Worm (Caenorhabditis elegans) whole organism, L2 larva: ENCODE measurements around the gene srz-82.

Source experiments
- aly-2 ChIP-seq: fragments of 150-350 bp; optimal IDR thresholded peaks from 2 replicates; lab custom pipeline; 2014; ENCODE audit warnings: missing biosample characterization, missing genetic modification characterization
- ama-1 ChIP-seq: fragments of 150-350 bp; optimal IDR thresholded peaks from 2 replicates; lab custom pipeline; 2018; ENCODE audit warnings: inconsistent platforms
- blmp-1 ChIP-seq: sonication (generic microtip); optimal IDR thresholded peaks from 2 replicates; lab custom pipeline; 2017; ENCODE audit warnings: missing genetic modification characterization, mild to moderate bottlenecking, missing compliant biosample characterization, antibody characterized with exemption, moderate library complexity; ENCODE audit not compliant: insufficient read depth
- elt-1 ChIP-seq: fragments of 150-350 bp; optimal IDR thresholded peaks from 2 replicates; lab custom pipeline; 2014; ENCODE audit warnings: missing biosample characterization, missing genetic modification characterization
- lsy-2 ChIP-seq, 2 experiments: fragments of 150-350 bp in 1 of 2; sonication (generic microtip) in 1 of 2; optimal IDR thresholded peaks; 2 replicates each; lab custom pipeline; 2014 to 2017; ENCODE audit warnings: missing biosample characterization in 2 of 2, missing genetic modification characterization in 2 of 2
- nhr-25 ChIP-seq: fragments of 150-350 bp; sonication (generic microtip); optimal IDR thresholded peaks from 3 replicates; lab custom pipeline; 2014; ENCODE audit warnings: missing biosample characterization, missing genetic modification characterization
- snpc-4 ChIP-seq: fragments of 150-350 bp; optimal IDR thresholded peaks from 2 replicates; lab custom pipeline; 2014; ENCODE audit warnings: missing biosample characterization, missing genetic modification characterization

DNA sequence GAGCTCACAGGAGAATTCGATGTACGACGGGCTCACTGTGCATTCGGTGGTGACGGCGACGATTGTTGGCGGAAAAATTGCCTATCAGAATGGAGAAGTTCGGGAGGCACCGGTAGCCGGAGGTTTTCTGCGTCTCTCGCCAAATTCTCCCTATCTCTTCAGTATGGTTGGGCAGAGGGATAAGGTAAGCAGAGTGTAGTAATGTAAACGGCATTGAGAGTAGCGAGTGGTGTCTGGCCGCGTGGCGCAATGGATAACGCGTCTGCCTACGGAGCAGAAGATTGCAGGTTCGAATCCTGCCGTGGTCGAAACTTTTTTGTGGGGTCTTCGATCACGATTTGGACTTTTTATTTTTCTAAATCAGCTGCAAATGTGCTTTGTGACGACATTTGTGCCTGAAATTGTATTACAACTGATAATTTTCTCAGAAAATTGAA lies 41.9 kb downstream of the srz-82 start:
- no peak for TF ChIP-seq ama-1 (lab: Kevin White, UChicago)
- TF ChIP-seq lsy-2 (tag; optimal IDR thresholded peaks at IDR 0.05; lab: Kevin White, UChicago) = peak in 1 of 2 experiments; percentile 51
- TF ChIP-seq nhr-25 (tag; lab: Kevin White, UChicago) = no peak
- no peak for TF ChIP-seq blmp-1 (tag; lab: Kevin White, UChicago)
- TF ChIP-seq elt-1 = no peak
- no peak for TF ChIP-seq aly-2 (tag; lab: Kevin White, UChicago)
- TF ChIP-seq snpc-4 = no peak
